Fruit fly (Drosophila melanogaster) whole organism, embryonic: ENCODE measurements around the gene Caf1-55.

Experiments used
- Adf1 ChIP-seq: fragments of 200-800 bp; sonication (Bioruptor generic); IDR thresholded peaks from 2 replicates; pipeline ENCODE4 v1.3.6; 2022; ENCODE audit warnings: missing biosample characterization, missing genetic modification characterization
- Antp ChIP-seq: fragments of 200-800 bp; sonication (Bioruptor generic); optimal IDR thresholded peaks from 3 replicates; lab custom pipeline; 2016; ENCODE audit warnings: missing biosample characterization, missing genetic modification characterization
- Atf6 ChIP-seq: fragments of 200-800 bp; sonication (Bioruptor generic); IDR thresholded peaks from 2 replicates; pipeline ENCODE4 v1.3.6; 2022; ENCODE audit warnings: missing biosample characterization, missing genetic modification characterization
- CG10543 ChIP-seq: fragments of 200-800 bp; sonication (Bioruptor generic); optimal IDR thresholded peaks from 3 replicates; lab custom pipeline; 2017; ENCODE audit warnings: missing biosample characterization, mild to moderate bottlenecking, missing genetic modification characterization, moderate library complexity
- CG11085 ChIP-seq: fragments of 200-800 bp; sonication (Bioruptor generic); IDR thresholded peaks from 2 replicates; pipeline ENCODE4 v1.3.6; 2022; ENCODE audit warnings: missing biosample characterization, missing genetic modification characterization
- CG11093 ChIP-seq: fragments of 200-800 bp; sonication (Bioruptor generic); IDR thresholded peaks from 3 replicates; pipeline ENCODE4 v1.3.6; 2022; ENCODE audit warnings: missing biosample characterization, missing genetic modification characterization
- CG12942 ChIP-seq: fragments of 200-800 bp; sonication (Bioruptor generic); optimal IDR thresholded peaks from 3 replicates; lab custom pipeline; 2016; ENCODE audit warnings: missing biosample characterization, missing genetic modification characterization
- CG14014 ChIP-seq: fragments of 200-800 bp; sonication (Bioruptor generic); IDR thresholded peaks from 2 replicates; pipeline ENCODE4 v1.3.6; 2022; ENCODE audit warnings: missing biosample characterization, missing genetic modification characterization
- CG14667 ChIP-seq: fragments of 200-800 bp; sonication (Bioruptor generic); IDR thresholded peaks from 2 replicates; pipeline ENCODE4 v1.3.6; 2022; ENCODE audit warnings: missing biosample characterization, missing genetic modification characterization
- CG1603 ChIP-seq: fragments of 200-800 bp; sonication (Bioruptor generic); optimal IDR thresholded peaks from 2 replicates; lab custom pipeline; 2019; ENCODE audit warnings: missing biosample characterization, mild to moderate bottlenecking, missing genetic modification characterization, moderate library complexity
- CG1832 ChIP-seq: fragments of 200-800 bp; sonication (Bioruptor generic); optimal IDR thresholded peaks from 2 replicates; lab custom pipeline; 2017; ENCODE audit warnings: missing biosample characterization, mild to moderate bottlenecking, missing genetic modification characterization, inconsistent platforms
- CG18764 ChIP-seq: fragments of 200-800 bp; sonication (Bioruptor generic); optimal IDR thresholded peaks from 3 replicates; lab custom pipeline; 2016; ENCODE audit warnings: missing biosample characterization, missing genetic modification characterization
- CG32532 ChIP-seq: fragments of 200-800 bp; sonication (Bioruptor generic); IDR thresholded peaks from 2 replicates; pipeline ENCODE4 v1.3.6; 2022; ENCODE audit warnings: missing biosample characterization, missing genetic modification characterization
- CG4820 ChIP-seq: fragments of 200-800 bp; sonication (Bioruptor generic); optimal IDR thresholded peaks from 3 replicates; lab custom pipeline; 2016; ENCODE audit warnings: missing biosample characterization, missing genetic modification characterization
- CG7745 ChIP-seq: fragments of 200-800 bp; sonication (Bioruptor generic); optimal IDR thresholded peaks from 2 replicates; lab custom pipeline; 2018; ENCODE audit warnings: missing biosample characterization, mild to moderate bottlenecking, missing genetic modification characterization, moderate library complexity
- CTCF ChIP-seq: fragments of 200-800 bp; sonication (Bioruptor generic); optimal IDR thresholded peaks from 2 replicates; lab custom pipeline; 2017; ENCODE audit warnings: missing biosample characterization, mild to moderate bottlenecking, missing genetic modification characterization, moderate library complexity
- Dek ChIP-seq: fragments of 200-800 bp; sonication (Bioruptor generic); optimal IDR thresholded peaks from 3 replicates; lab custom pipeline; 2019; ENCODE audit warnings: missing biosample characterization, mild to moderate bottlenecking, missing genetic modification characterization, moderate library complexity
- ERR ChIP-seq: fragments of 200-800 bp; sonication (Bioruptor generic); optimal IDR thresholded peaks from 2 replicates; lab custom pipeline; 2016; ENCODE audit warnings: missing biosample characterization, missing genetic modification characterization
- H15 ChIP-seq: fragments of 200-800 bp; sonication (Bioruptor generic); IDR thresholded peaks from 3 replicates; pipeline ENCODE4 v1.3.6; 2022; ENCODE audit warnings: missing biosample characterization, missing genetic modification characterization
- HLHmδ ChIP-seq: fragments of 200-800 bp; sonication (Bioruptor generic); optimal IDR thresholded peaks from 2 replicates; lab custom pipeline; 2018; ENCODE audit warnings: missing biosample characterization, mild to moderate bottlenecking, missing genetic modification characterization, moderate library complexity
- Lhr ChIP-seq: fragments of 200-800 bp; sonication (Bioruptor generic); optimal IDR thresholded peaks from 3 replicates; lab custom pipeline; 2017; ENCODE audit warnings: mild to moderate bottlenecking, missing biosample characterization, missing genetic modification reagents, missing genetic modification characterization
- Max ChIP-seq: fragments of 200-800 bp; sonication (Bioruptor generic); optimal IDR thresholded peaks from 2 replicates; lab custom pipeline; 2016; ENCODE audit warnings: missing biosample characterization, mild to moderate bottlenecking, missing genetic modification characterization
- Ptx1 ChIP-seq: fragments of 200-800 bp; sonication (Bioruptor generic); IDR thresholded peaks from 2 replicates; pipeline ENCODE4 v1.3.6; 2022; ENCODE audit warnings: missing biosample characterization, missing genetic modification characterization
- Rfx ChIP-seq: fragments of 200-800 bp; sonication (Bioruptor generic); IDR thresholded peaks from 2 replicates; pipeline ENCODE4 v1.3.6; 2022; ENCODE audit warnings: missing biosample characterization, missing genetic modification characterization
- Side ChIP-seq: fragments of 200-800 bp; sonication (Bioruptor generic); optimal IDR thresholded peaks from 2 replicates; lab custom pipeline; 2016; ENCODE audit warnings: missing biosample characterization, missing genetic modification characterization
- Sox102F ChIP-seq: fragments of 200-800 bp; sonication (Bioruptor generic); optimal IDR thresholded peaks from 2 replicates; lab custom pipeline; 2018; ENCODE audit warnings: missing biosample characterization, mild to moderate bottlenecking, missing genetic modification characterization, moderate library complexity
- Sry-β ChIP-seq: fragments of 200-800 bp; sonication (Bioruptor generic); optimal IDR thresholded peaks from 2 replicates; lab custom pipeline; 2018; ENCODE audit warnings: missing biosample characterization, mild to moderate bottlenecking, missing genetic modification characterization, moderate library complexity
- aop ChIP-seq: fragments of 200-800 bp; sonication (Bioruptor generic); IDR thresholded peaks from 2 replicates; pipeline ENCODE4 v1.3.6; 2022; ENCODE audit warnings: missing biosample characterization, missing genetic modification characterization
- ash1 ChIP-seq: fragments of 200-800 bp; sonication (Bioruptor generic); optimal IDR thresholded peaks from 2 replicates; lab custom pipeline; 2018; ENCODE audit warnings: missing biosample characterization, mild to moderate bottlenecking, missing genetic modification characterization
- btn ChIP-seq: fragments of 200-800 bp; sonication (Bioruptor generic); optimal IDR thresholded peaks from 2 replicates; lab custom pipeline; 2016; ENCODE audit warnings: missing biosample characterization, missing genetic modification characterization
- ci ChIP-seq: fragments of 200-800 bp; sonication (Bioruptor generic); IDR thresholded peaks from 3 replicates; pipeline ENCODE4 v1.3.6; 2022; ENCODE audit warnings: missing biosample characterization, missing genetic modification characterization
- crc ChIP-seq: fragments of 200-800 bp; sonication (Bioruptor generic); optimal IDR thresholded peaks from 2 replicates; lab custom pipeline; 2016; ENCODE audit warnings: missing biosample characterization, missing genetic modification characterization
- da ChIP-seq: fragments of 200-800 bp; sonication (Bioruptor generic); optimal IDR thresholded peaks from 2 replicates; lab custom pipeline; 2016; ENCODE audit warnings: missing biosample characterization, missing genetic modification characterization
- dan ChIP-seq: fragments of 200-800 bp; sonication (Bioruptor generic); IDR thresholded peaks from 2 replicates; pipeline ENCODE4 v1.3.6; 2022; ENCODE audit warnings: missing biosample characterization, missing genetic modification characterization
- dmrt99B ChIP-seq: fragments of 200-800 bp; sonication (Bioruptor generic); optimal IDR thresholded peaks from 2 replicates; lab custom pipeline; 2018; ENCODE audit warnings: missing biosample characterization, mild to moderate bottlenecking, missing genetic modification characterization, moderate library complexity
- emc ChIP-seq: fragments of 200-800 bp; sonication (Bioruptor generic); optimal IDR thresholded peaks from 2 replicates; lab custom pipeline; 2016; ENCODE audit warnings: missing biosample characterization, missing genetic modification characterization
- gce ChIP-seq: fragments of 200-800 bp; sonication (Bioruptor generic); IDR thresholded peaks from 3 replicates; pipeline ENCODE4 v1.3.6; 2022; ENCODE audit warnings: missing biosample characterization, missing genetic modification characterization
- gcm2 ChIP-seq: fragments of 200-800 bp; sonication (Bioruptor generic); optimal IDR thresholded peaks from 2 replicates; lab custom pipeline; 2016; ENCODE audit warnings: missing biosample characterization, missing genetic modification characterization
- grau ChIP-seq: fragments of 200-800 bp; optimal IDR thresholded peaks from 3 replicates; lab custom pipeline; 2019; ENCODE audit warnings: missing biosample characterization, mild to moderate bottlenecking, missing genetic modification characterization, moderate library complexity
- hb ChIP-seq: fragments of 200-800 bp; sonication (Bioruptor generic); IDR thresholded peaks from 3 replicates; pipeline ENCODE4 v1.3.6; 2022; ENCODE audit warnings: missing biosample characterization, missing genetic modification characterization; ENCODE audit not compliant: partially characterized antibody
- her ChIP-seq: fragments of 200-800 bp; sonication (Bioruptor generic); optimal IDR thresholded peaks from 2 replicates; lab custom pipeline; 2016; ENCODE audit warnings: missing biosample characterization, missing genetic modification characterization
- hkb ChIP-seq, 2 experiments: fragments of 200-800 bp in 1 of 2; fragments of >200 bp in 1 of 2; sonication (Bioruptor generic) in 1 of 2; IDR thresholded peaks in 1 of 2; optimal IDR thresholded peaks in 1 of 2; 2 replicates each; pipeline versions ENCODE4 v1.3.6 to Lab custom; 2017 to 2022; ENCODE audit warnings: missing biosample characterization in 1 of 2, missing genetic modification characterization in 1 of 2
- psq ChIP-seq: fragments of 200-800 bp; sonication (Bioruptor generic); optimal IDR thresholded peaks from 2 replicates; lab custom pipeline; 2017; ENCODE audit warnings: missing biosample characterization, missing genetic modification characterization
- sisA ChIP-seq: fragments of 200-800 bp; sonication (Bioruptor generic); IDR thresholded peaks from 2 replicates; pipeline ENCODE4 v1.3.6; 2022; ENCODE audit warnings: missing biosample characterization, missing genetic modification characterization
- slou ChIP-seq: fragments of 200-800 bp; sonication (Bioruptor generic); optimal IDR thresholded peaks from 3 replicates; lab custom pipeline; 2016; ENCODE audit warnings: missing biosample characterization, missing genetic modification characterization
- tap ChIP-seq: fragments of 200-800 bp; optimal IDR thresholded peaks from 3 replicates; lab custom pipeline; 2019; ENCODE audit warnings: missing biosample characterization, mild to moderate bottlenecking, missing genetic modification characterization, moderate library complexity
- tgo ChIP-seq: fragments of 200-800 bp; sonication (Bioruptor generic); IDR thresholded peaks from 3 replicates; pipeline ENCODE4 v1.3.6; 2022; ENCODE audit warnings: missing biosample characterization, missing genetic modification characterization
- tll ChIP-seq, 2 experiments: fragments of 200-800 bp in 1 of 2; fragments of >200 bp in 1 of 2; sonication (Bioruptor generic) in 1 of 2; optimal IDR thresholded peaks; 2 replicates each; lab custom pipeline; 2017 to 2019; ENCODE audit warnings: missing biosample characterization in 2 of 2, missing genetic modification characterization in 2 of 2, mild to moderate bottlenecking in 1 of 2, moderate library complexity in 1 of 2
- trh ChIP-seq: fragments of 200-800 bp; sonication (Bioruptor generic); optimal IDR thresholded peaks from 2 replicates; lab custom pipeline; 2016; ENCODE audit warnings: missing biosample characterization, missing genetic modification characterization
- ttk ChIP-seq: fragments of 200-800 bp; sonication (Bioruptor generic); IDR thresholded peaks from 2 replicates; pipeline ENCODE4 v2.1.2; 2022; ENCODE audit warnings: missing biosample characterization, missing genetic modification characterization
- zfh2 ChIP-seq: fragments of 200-800 bp; sonication (Bioruptor generic); optimal IDR thresholded peaks from 2 replicates; lab custom pipeline; 2016; ENCODE audit warnings: missing biosample characterization, missing genetic modification characterization

Caf1-55 gene

dm6 chr3R:15218824-15219576 is 6.4 kb upstream of the Caf1-55 start, which contains the start of the genes SIDL and CG12241 (continued):
- no peak for TF ChIP-seq ci (GFP tag; lab: Robert Waterston, UW)
- TF ChIP-seq CG14667 = peak; percentile 94
- peak; percentile 91 for TF ChIP-seq CG11093 (GFP tag; lab: Robert Waterston, UW)
- TF ChIP-seq CG12942 (GFP tag; lab: Kevin White, UChicago) = peak; percentile 40
- no peak for TF ChIP-seq HLHmδ (GFP tag; lab: Kevin White, UChicago)
- TF ChIP-seq CG1603 (tag; lab: Kevin White, UChicago) = no peak
- TF ChIP-seq Dek (tag; lab: Kevin White, UChicago) = peak; percentile 79
- TF ChIP-seq Sox102F (GFP tag; lab: Kevin White, UChicago) = no peak
- TF ChIP-seq da (GFP tag; lab: Kevin White, UChicago) = no peak
- TF ChIP-seq CTCF (GFP tag; lab: Kevin White, UChicago) = no peak
- peak; percentile 96 for TF ChIP-seq Ptx1 (GFP tag; lab: Robert Waterston, UW)
- peak; percentile 67 for TF ChIP-seq crc (GFP tag; lab: Kevin White, UChicago)
- TF ChIP-seq Side (GFP tag; lab: Kevin White, UChicago) = peak; percentile 77
- TF ChIP-seq CG7745 (tag; lab: Kevin White, UChicago) = no peak
- no peak for TF ChIP-seq ash1 (GFP tag; lab: Kevin White, UChicago)
- no peak for TF ChIP-seq Sry-β
- TF ChIP-seq hb (GFP tag; lab: Robert Waterston, UW) = no peak
- peak; percentile 96 for TF ChIP-seq Rfx (GFP tag; lab: Robert Waterston, UW)
- TF ChIP-seq CG14014 = peak; percentile 39; the same call in 1 of the 2 replicates
- no peak for TF ChIP-seq hkb (optimal IDR thresholded peaks at IDR 0.05; lab: Kevin White, UChicago)
- peak; percentile 93 for TF ChIP-seq hkb (GFP tag; IDR thresholded peaks at IDR 0.05; lab: Robert Waterston, UW)
- TF ChIP-seq grau (tag; lab: Kevin White, UChicago) = peak; percentile 57
- TF ChIP-seq btn (GFP tag; lab: Kevin White, UChicago) = peak; percentile 37
- TF ChIP-seq emc (GFP tag; lab: Kevin White, UChicago) = peak; percentile 48
- no peak for TF ChIP-seq dmrt99B
- TF ChIP-seq ttk (GFP tag; lab: Robert Waterston, UW) = peak; percentile 88
- peak; percentile 13 for TF ChIP-seq psq (GFP tag; lab: Kevin White, UChicago)
- peak; percentile 58 for TF ChIP-seq Atf6 (GFP tag; lab: Robert Waterston, UW)
- peak; percentile 96 for TF ChIP-seq tgo (GFP tag; lab: Robert Waterston, UW)
- no peak for TF ChIP-seq CG1832 (GFP tag; lab: Kevin White, UChicago)
- TF ChIP-seq zfh2 (GFP tag; lab: Kevin White, UChicago) = peak; percentile 85
- peak; percentile 22 for TF ChIP-seq her (GFP tag; lab: Kevin White, UChicago)
- TF ChIP-seq tap (tag; lab: Kevin White, UChicago) = no peak
- TF ChIP-seq Antp = peak; percentile 74
- peak; percentile 23; the same call in 1 of the 2 replicates for TF ChIP-seq Adf1
- no peak for TF ChIP-seq Lhr (GFP tag; lab: Kevin White, UChicago)
- TF ChIP-seq gcm2 = no peak
- peak; percentile 82 for TF ChIP-seq gce
- peak; percentile 91 for TF ChIP-seq H15 (GFP tag; lab: Robert Waterston, UW)
- peak; percentile 97 for TF ChIP-seq CG32532
- peak; percentile 50; the same call in 1 of the 2 replicates for TF ChIP-seq dan
- peak; percentile 77 for TF ChIP-seq ERR (GFP tag; lab: Kevin White, UChicago)
- TF ChIP-seq CG4820 (GFP tag; lab: Kevin White, UChicago) = peak; percentile 67
- peak; percentile 91 for TF ChIP-seq sisA
- peak; percentile 69 for TF ChIP-seq slou (GFP tag; lab: Kevin White, UChicago)
- peak; percentile 84 for TF ChIP-seq Max (GFP tag; lab: Kevin White, UChicago)
- peak; percentile 64 for TF ChIP-seq CG18764 (GFP tag; lab: Kevin White, UChicago)
- peak; percentile 89 for TF ChIP-seq CG11085 (GFP tag; lab: Robert Waterston, UW)
- no peak for TF ChIP-seq tll (GFP tag; optimal IDR thresholded peaks at IDR 0.05; lab: Kevin White, UChicago)
- peak; percentile 66 for TF ChIP-seq trh (GFP tag; lab: Kevin White, UChicago)
- TF ChIP-seq aop (GFP tag; lab: Robert Waterston, UW) = no peak
- peak; percentile 2 for TF ChIP-seq CG10543 (GFP tag; lab: Kevin White, UChicago)
